Fruit fly (Drosophila melanogaster) whole organism, embryonic: ENCODE results near the gene spirit.

ENCODE experiments used
- Ada2b ChIP-seq: fragments of 200-800 bp; sonication (Bioruptor generic); IDR thresholded peaks from 2 replicates; pipeline ENCODE4 v1.3.6; 2022; ENCODE audit warnings: missing biosample characterization, missing genetic modification characterization
- Asciz ChIP-seq: fragments of 200-800 bp; sonication (Bioruptor generic); optimal IDR thresholded peaks from 2 replicates; lab custom pipeline; 2017; ENCODE audit warnings: missing biosample characterization, mild to moderate bottlenecking, missing genetic modification characterization, missing genetic modification reagents
- Bdp1 ChIP-seq: fragments of 200-800 bp; sonication (Bioruptor generic); optimal IDR thresholded peaks from 3 replicates; lab custom pipeline; 2016; ENCODE audit warnings: missing biosample characterization, missing genetic modification characterization
- CG10147 ChIP-seq: fragments of 200-800 bp; sonication (Bioruptor generic); optimal IDR thresholded peaks from 2 replicates; lab custom pipeline; 2019; ENCODE audit warnings: missing biosample characterization, mild to moderate bottlenecking, missing genetic modification characterization, moderate library complexity
- CG10321 ChIP-seq: fragments of 200-800 bp; sonication (Bioruptor generic); IDR thresholded peaks from 2 replicates; pipeline ENCODE4 v1.3.6; 2022; ENCODE audit warnings: missing biosample characterization, missing genetic modification characterization
- CG12104 ChIP-seq: fragments of 200-800 bp; sonication (Bioruptor generic); optimal IDR thresholded peaks from 3 replicates; lab custom pipeline; 2016; ENCODE audit warnings: missing biosample characterization, missing genetic modification characterization
- CG1529 ChIP-seq: fragments of 200-800 bp; sonication (Bioruptor generic); optimal IDR thresholded peaks from 3 replicates; lab custom pipeline; 2018; ENCODE audit warnings: missing biosample characterization, missing genetic modification characterization
- CG16813 ChIP-seq: fragments of 200-800 bp; sonication (Bioruptor generic); IDR thresholded peaks from 3 replicates; pipeline ENCODE4 v1.3.6; 2022; ENCODE audit warnings: missing biosample characterization, missing genetic modification characterization; ENCODE audit not compliant: partially characterized antibody
- CG16815 ChIP-seq: fragments of 200-800 bp; sonication (Bioruptor generic); optimal IDR thresholded peaks from 3 replicates; lab custom pipeline; 2017; ENCODE audit warnings: missing biosample characterization, mild to moderate bottlenecking, missing genetic modification characterization
- CG17612 ChIP-seq: fragments of 200-800 bp; sonication (Bioruptor generic); IDR thresholded peaks from 2 replicates; pipeline ENCODE4 v1.3.6; 2022; ENCODE audit warnings: missing biosample characterization, missing genetic modification characterization
- CG31388 ChIP-seq: fragments of 200-800 bp; sonication (Bioruptor generic); optimal IDR thresholded peaks from 2 replicates; lab custom pipeline; 2016; ENCODE audit warnings: missing biosample characterization, missing genetic modification characterization
- CG31441 ChIP-seq: fragments of 200-800 bp; sonication (Bioruptor generic); IDR thresholded peaks from 2 replicates; pipeline ENCODE4 v1.3.6; 2022; ENCODE audit warnings: missing biosample characterization, missing genetic modification characterization
- CG33213 ChIP-seq: fragments of 200-800 bp; sonication (Bioruptor generic); optimal IDR thresholded peaks from 3 replicates; lab custom pipeline; 2016; ENCODE audit warnings: missing biosample characterization, missing genetic modification characterization
- CG43689 ChIP-seq: fragments of 200-800 bp; sonication (Bioruptor generic); IDR thresholded peaks from 2 replicates; pipeline ENCODE4 v1.3.6; 2022; ENCODE audit warnings: missing biosample characterization, missing genetic modification characterization
- CG5180 ChIP-seq: fragments of 200-800 bp; sonication (Bioruptor generic); optimal IDR thresholded peaks from 3 replicates; lab custom pipeline; 2017; ENCODE audit warnings: missing biosample characterization, missing genetic modification characterization, mild to moderate bottlenecking, moderate library complexity, missing genetic modification reagents
- CG8290 ChIP-seq, 3 experiments: fragments of 200-800 bp; sonication (Bioruptor generic); optimal IDR thresholded peaks; 2 replicates each; lab custom pipeline; 2016 to 2019; ENCODE audit warnings: missing biosample characterization in 3 of 3, missing genetic modification characterization in 3 of 3, mild to moderate bottlenecking in 2 of 3, moderate library complexity in 1 of 3
- CG9797 ChIP-seq: fragments of 200-800 bp; sonication (Bioruptor generic); optimal IDR thresholded peaks from 3 replicates; lab custom pipeline; 2018; ENCODE audit warnings: missing biosample characterization, mild to moderate bottlenecking, missing genetic modification characterization
- CTCF ChIP-seq: fragments of 200-800 bp; sonication (Bioruptor generic); optimal IDR thresholded peaks from 2 replicates; lab custom pipeline; 2017; ENCODE audit warnings: missing biosample characterization, mild to moderate bottlenecking, missing genetic modification characterization, moderate library complexity
- Doc2 ChIP-seq: fragments of 200-800 bp; sonication (Bioruptor generic); IDR thresholded peaks from 2 replicates; pipeline ENCODE4 v1.3.6; 2022; ENCODE audit warnings: missing biosample characterization, missing genetic modification characterization
- Dref ChIP-seq: fragments of 200-800 bp; sonication (Bioruptor generic); IDR thresholded peaks from 2 replicates; pipeline ENCODE4 v1.3.6; 2022; ENCODE audit warnings: missing biosample characterization, missing genetic modification characterization
- E2f2 ChIP-seq: fragments of 200-800 bp; sonication (Bioruptor generic); IDR thresholded peaks from 2 replicates; pipeline ENCODE4 v1.3.6; 2022; ENCODE audit warnings: missing biosample characterization, missing genetic modification characterization
- Ets97D ChIP-seq: fragments of 200-800 bp; sonication (Bioruptor generic); optimal IDR thresholded peaks from 3 replicates; lab custom pipeline; 2016; ENCODE audit warnings: missing biosample characterization, missing genetic modification characterization
- HHEX ChIP-seq: fragments of 200-800 bp; sonication (Bioruptor generic); optimal IDR thresholded peaks from 3 replicates; lab custom pipeline; 2017; ENCODE audit warnings: missing biosample characterization, mild to moderate bottlenecking, missing genetic modification characterization, missing genetic modification reagents
- Hmr ChIP-seq: fragments of 200-800 bp; sonication (Bioruptor generic); optimal IDR thresholded peaks from 3 replicates; lab custom pipeline; 2017; ENCODE audit warnings: mild to moderate bottlenecking, missing biosample characterization, missing genetic modification reagents, missing genetic modification characterization
- Kr ChIP-seq: fragments of 200-800 bp; sonication (Bioruptor generic); optimal IDR thresholded peaks from 2 replicates; lab custom pipeline; 2017; ENCODE audit warnings: missing biosample characterization, mild to moderate bottlenecking, missing genetic modification characterization
- Mrtf ChIP-seq: fragments of 200-800 bp; sonication (Bioruptor generic); IDR thresholded peaks from 3 replicates; pipeline ENCODE4 v1.3.6; 2022; ENCODE audit warnings: missing biosample characterization, missing genetic modification characterization
- Neu2 ChIP-seq: fragments of 200-800 bp; sonication (Bioruptor generic); optimal IDR thresholded peaks from 3 replicates; lab custom pipeline; 2016; ENCODE audit warnings: missing biosample characterization, missing genetic modification characterization, borderline replicate concordance
- NfI ChIP-seq: fragments of 200-800 bp; sonication (Bioruptor generic); optimal IDR thresholded peaks from 3 replicates; lab custom pipeline; 2018; ENCODE audit warnings: missing biosample characterization, mild to moderate bottlenecking, missing genetic modification characterization, moderate library complexity
- Poxn ChIP-seq: fragments of 200-800 bp; sonication (Bioruptor generic); IDR thresholded peaks from 2 replicates; pipeline ENCODE4 v1.3.6; 2022; ENCODE audit warnings: missing biosample characterization, missing genetic modification characterization
- Spps ChIP-seq: fragments of 200-800 bp; sonication (Bioruptor generic); optimal IDR thresholded peaks from 2 replicates; lab custom pipeline; 2018; ENCODE audit warnings: missing biosample characterization, mild to moderate bottlenecking, missing genetic modification characterization
- Sry-δ ChIP-seq: fragments of 200-800 bp; sonication (Bioruptor generic); optimal IDR thresholded peaks from 2 replicates; lab custom pipeline; 2016; ENCODE audit warnings: missing biosample characterization, missing genetic modification characterization
- Trl ChIP-seq, 3 experiments: fragments of >200 bp in 2 of 3; fragments of 200-800 bp in 1 of 3; sonication (Bioruptor generic) in 1 of 3; optimal IDR thresholded peaks; 2 replicates in 1 of 3; 3 replicates in 2 of 3; lab custom pipeline; 2016 to 2017; ENCODE audit warnings: missing biosample characterization in 1 of 3, missing genetic modification characterization in 1 of 3
- amos ChIP-seq: fragments of 200-800 bp; sonication (Bioruptor generic); IDR thresholded peaks from 2 replicates; pipeline ENCODE4 v1.3.6; 2022; ENCODE audit warnings: missing biosample characterization, missing genetic modification characterization; ENCODE audit not compliant: partially characterized antibody
- bab2 ChIP-seq: fragments of 200-800 bp; sonication (Bioruptor generic); optimal IDR thresholded peaks from 2 replicates; lab custom pipeline; 2016; ENCODE audit warnings: missing biosample characterization, missing genetic modification characterization
- cato ChIP-seq: fragments of 200-800 bp; sonication (Bioruptor generic); optimal IDR thresholded peaks from 2 replicates; lab custom pipeline; 2016; ENCODE audit warnings: missing biosample characterization, missing genetic modification characterization, borderline replicate concordance
- cwo ChIP-seq: fragments of 200-800 bp; sonication (Bioruptor generic); optimal IDR thresholded peaks from 3 replicates; lab custom pipeline; 2017; ENCODE audit warnings: missing biosample characterization, missing genetic modification characterization, mild to moderate bottlenecking, moderate library complexity, missing genetic modification reagents
- da ChIP-seq: fragments of 200-800 bp; sonication (Bioruptor generic); optimal IDR thresholded peaks from 2 replicates; lab custom pipeline; 2016; ENCODE audit warnings: missing biosample characterization, missing genetic modification characterization
- dm ChIP-seq: fragments of 200-800 bp; sonication (Bioruptor generic); optimal IDR thresholded peaks from 3 replicates; lab custom pipeline; 2016; ENCODE audit warnings: missing biosample characterization, missing genetic modification characterization
- fd3F ChIP-seq: fragments of 200-800 bp; sonication (Bioruptor generic); optimal IDR thresholded peaks from 2 replicates; lab custom pipeline; 2018; ENCODE audit warnings: missing biosample characterization, mild to moderate bottlenecking, missing genetic modification characterization, moderate library complexity
- ftz-f1 ChIP-seq: fragments of 200-800 bp; sonication (Bioruptor generic); optimal IDR thresholded peaks from 2 replicates; lab custom pipeline; 2016; ENCODE audit warnings: missing biosample characterization, missing genetic modification characterization
- lilli ChIP-seq: fragments of 200-800 bp; sonication (Bioruptor generic); optimal IDR thresholded peaks from 3 replicates; lab custom pipeline; 2016; ENCODE audit warnings: missing biosample characterization, missing genetic modification characterization
- nmo ChIP-seq: fragments of 200-800 bp; sonication (Bioruptor generic); optimal IDR thresholded peaks from 2 replicates; lab custom pipeline; 2018; ENCODE audit warnings: missing biosample characterization, mild to moderate bottlenecking, missing genetic modification characterization, moderate library complexity
- pita ChIP-seq: fragments of 200-800 bp; sonication (Bioruptor generic); optimal IDR thresholded peaks from 2 replicates; lab custom pipeline; 2017; ENCODE audit warnings: missing biosample characterization, mild to moderate bottlenecking, missing genetic modification characterization
- pzg ChIP-seq: fragments of 200-800 bp; sonication (Bioruptor generic); optimal IDR thresholded peaks from 3 replicates; lab custom pipeline; 2018; ENCODE audit warnings: missing biosample characterization, mild to moderate bottlenecking, missing genetic modification characterization, moderate library complexity
- shn ChIP-seq: fragments of 200-800 bp; sonication (Bioruptor generic); optimal IDR thresholded peaks from 3 replicates; lab custom pipeline; 2016; ENCODE audit warnings: missing biosample characterization, missing genetic modification characterization
- slbo ChIP-seq: fragments of 200-800 bp; sonication (Bioruptor generic); IDR thresholded peaks from 2 replicates; pipeline ENCODE4 v1.3.6; 2022; ENCODE audit warnings: missing biosample characterization, missing genetic modification characterization
- sr ChIP-seq: fragments of 200-800 bp; sonication (Bioruptor generic); IDR thresholded peaks from 3 replicates; pipeline ENCODE4 v1.3.6; 2022; ENCODE audit warnings: missing biosample characterization, missing genetic modification characterization
- tna ChIP-seq: fragments of 200-800 bp; sonication (Bioruptor generic); IDR thresholded peaks from 2 replicates; pipeline ENCODE4 v1.3.6; 2022; ENCODE audit warnings: missing biosample characterization, missing genetic modification characterization; ENCODE audit not compliant: partially characterized antibody
- twi ChIP-seq: fragments of 200-800 bp; optimal IDR thresholded peaks from 2 replicates; lab custom pipeline; 2019; ENCODE audit warnings: missing biosample characterization, mild to moderate bottlenecking, missing genetic modification characterization, moderate library complexity
- usp ChIP-seq: fragments of >200 bp; optimal IDR thresholded peaks from 2 replicates; lab custom pipeline; 2017; ENCODE audit warnings: missing biosample characterization, missing genetic modification characterization
- vfl ChIP-seq: fragments of 200-800 bp; sonication (Bioruptor generic); optimal IDR thresholded peaks from 2 replicates; lab custom pipeline; 2016; ENCODE audit warnings: missing biosample characterization, missing genetic modification characterization
- z ChIP-seq: fragments of 200-800 bp; sonication (Bioruptor generic); IDR thresholded peaks from 3 replicates; pipeline ENCODE4 v1.3.6; 2022; ENCODE audit warnings: missing biosample characterization, missing genetic modification characterization
- zen ChIP-seq: fragments of 200-800 bp; sonication (Bioruptor generic); optimal IDR thresholded peaks from 3 replicates; lab custom pipeline; 2018; ENCODE audit warnings: missing biosample characterization, mild to moderate bottlenecking, missing genetic modification characterization, moderate library complexity

The spirit gene

dm6 chrX:8541985-8542384 lies 31.4 kb downstream of the spirit start (continued):
- TF ChIP-seq lilli: peak; percentile 50
- TF ChIP-seq CG8290 (GFP tag; optimal IDR thresholded peaks at IDR 0.05; lab: Kevin White, UChicago): no peak
- TF ChIP-seq CG8290 (tag; optimal IDR thresholded peaks at IDR 0.05; lab: Kevin White, UChicago): no peak
- TF ChIP-seq NfI (GFP tag; lab: Kevin White, UChicago): peak; percentile 56
- TF ChIP-seq Mrtf (GFP tag; lab: Robert Waterston, UW): peak; percentile 47; the same call in 1 of the 3 replicates
- no peak for TF ChIP-seq z (GFP tag; lab: Robert Waterston, UW)
- no peak for TF ChIP-seq tna (GFP tag; lab: Robert Waterston, UW)
- no peak for TF ChIP-seq Doc2 (GFP tag; lab: Robert Waterston, UW)
- TF ChIP-seq Bdp1: no peak
- TF ChIP-seq cato: no peak
- TF ChIP-seq CTCF (GFP tag; lab: Kevin White, UChicago): no peak
- TF ChIP-seq shn: no peak
- TF ChIP-seq CG31441 (GFP tag; lab: Robert Waterston, UW): peak; percentile 46; the same call in 1 of the 2 replicates
- peak; percentile 6 for TF ChIP-seq CG5180
- TF ChIP-seq CG31388 (GFP tag; lab: Kevin White, UChicago): no peak
- TF ChIP-seq CG16813 (GFP tag; lab: Robert Waterston, UW): no peak
- no peak for TF ChIP-seq CG1529 (GFP tag; lab: Kevin White, UChicago)
- no peak for TF ChIP-seq twi (tag; lab: Kevin White, UChicago)
- TF ChIP-seq CG43689 (GFP tag; lab: Robert Waterston, UW): no peak
- no peak for TF ChIP-seq pita (GFP tag; lab: Kevin White, UChicago)
- peak; percentile 3 for TF ChIP-seq bab2
- no peak for TF ChIP-seq sr
- TF ChIP-seq CG16815 (GFP tag; lab: Kevin White, UChicago): peak; percentile 1
- no peak for TF ChIP-seq pzg (GFP tag; lab: Kevin White, UChicago)
- no peak for TF ChIP-seq ftz-f1 (GFP tag; lab: Kevin White, UChicago)
- TF ChIP-seq Neu2 (GFP tag; lab: Kevin White, UChicago): no peak
- TF ChIP-seq da (GFP tag; lab: Kevin White, UChicago): no peak
- TF ChIP-seq usp (GFP tag; lab: Kevin White, UChicago): no peak
- no peak for TF ChIP-seq Spps (tag; lab: Kevin White, UChicago)
- peak; percentile 16 for TF ChIP-seq nmo
- TF ChIP-seq Sry-δ: no peak
- TF ChIP-seq CG10321 (GFP tag; lab: Robert Waterston, UW): no peak
- TF ChIP-seq Poxn (GFP tag; lab: Robert Waterston, UW): no peak

dm6 chrX:8538993-8539392 lies 34.4 kb downstream of the spirit start:
- TF ChIP-seq vfl (GFP tag; lab: Kevin White, UChicago): no peak
- TF ChIP-seq E2f2 (GFP tag; lab: Robert Waterston, UW): no peak
- no peak for TF ChIP-seq zen
- TF ChIP-seq CG10147: no peak
- no peak for TF ChIP-seq HHEX (GFP tag; lab: Kevin White, UChicago)
- no peak for TF ChIP-seq fd3F
- no peak for TF ChIP-seq CG33213 (GFP tag; lab: Kevin White, UChicago)
- TF ChIP-seq Kr (GFP tag; lab: Kevin White, UChicago): no peak
- no peak for TF ChIP-seq dm
- TF ChIP-seq Trl (optimal IDR thresholded peaks at IDR 0.05; lab: Kevin White, UChicago): no peak
- TF ChIP-seq Trl (GFP tag; optimal IDR thresholded peaks at IDR 0.05; lab: Kevin White, UChicago): no peak
- TF ChIP-seq Hmr (GFP tag; lab: Kevin White, UChicago): peak; percentile 8
- TF ChIP-seq CG9797 (GFP tag; lab: Kevin White, UChicago): no peak
- no peak for TF ChIP-seq Dref
- TF ChIP-seq Ets97D: no peak
- no peak for TF ChIP-seq Ada2b (GFP tag; lab: Robert Waterston, UW)
- no peak for TF ChIP-seq CG17612 (GFP tag; lab: Robert Waterston, UW)
- no peak for TF ChIP-seq CG12104 (GFP tag; lab: Kevin White, UChicago)
- TF ChIP-seq slbo (GFP tag; lab: Robert Waterston, UW): no peak
- no peak for TF ChIP-seq Asciz
- TF ChIP-seq cwo (GFP tag; lab: Kevin White, UChicago): peak; percentile 33
- TF ChIP-seq amos (GFP tag; lab: Robert Waterston, UW): no peak
